Fruit fly (Drosophila melanogaster): ENCODE measurements around the gene Alms1a.
A peak's percentile ranks its signal among the peaks of the same experiment; 100 is the strongest.

DNA sequence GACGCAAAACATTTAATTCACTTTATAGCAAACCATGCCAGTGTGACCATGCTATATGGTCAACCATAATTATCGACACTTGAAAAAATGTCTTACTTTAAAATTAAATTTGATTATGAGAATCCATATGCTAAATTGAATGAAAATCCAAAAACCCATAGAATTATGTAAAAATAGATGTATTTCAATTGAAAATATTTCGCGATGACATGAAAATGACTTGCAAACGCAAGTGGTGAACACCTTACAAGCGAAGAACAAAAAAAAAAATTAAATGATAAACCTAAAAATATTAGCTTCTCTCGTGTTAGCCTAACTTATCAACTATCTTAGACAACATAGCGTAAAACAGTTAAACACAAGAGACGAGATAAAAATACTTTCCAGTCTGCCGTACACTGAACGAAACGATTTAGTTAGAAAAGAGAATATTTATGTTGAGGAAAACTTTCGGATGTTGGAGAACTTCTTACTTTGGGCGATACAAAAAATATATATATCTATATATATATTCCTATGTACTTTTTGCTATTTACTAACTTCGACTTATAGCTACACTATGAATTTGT lies 44.1 kb upstream of the Alms1a start:
- TF ChIP-seq Clk (GFP tag; optimal IDR thresholded peaks at IDR 0.05) (no peak), CG7101 (tag; optimal IDR thresholded peaks at IDR 0.05) (peak; percentile 38), tj (GFP tag; optimal IDR thresholded peaks at IDR 0.05) (no peak), toe (GFP tag; optimal IDR thresholded peaks at IDR 0.05) (peak; percentile 16), Hr96 (GFP tag; optimal IDR thresholded peaks at IDR 0.05) (peak; percentile 10), CG14711 (tag; optimal IDR thresholded peaks at IDR 0.05) (peak; percentile 24)
